Worm (Caenorhabditis elegans) whole organism, early embryonic: ENCODE results near the gene mog-4.

ENCODE experiments used
- ama-1 ChIP-seq: fragments of 150-350 bp; optimal IDR thresholded peaks from 2 replicates; lab custom pipeline; 2014
- hnd-1 ChIP-seq: sonication (generic microtip); optimal IDR thresholded peaks from 2 replicates; lab custom pipeline; 2016; ENCODE audit warnings: missing genetic modification characterization, missing compliant biosample characterization
- tbx-37 ChIP-seq: fragments of 200-800 bp; sonication (Bioruptor generic); conservative IDR thresholded peaks from 2 replicates; pipeline ENCODE4 v1.3.6; 2022; ENCODE audit warnings: missing genetic modification reagents, missing genetic modification characterization, missing compliant biosample characterization

DNA sequence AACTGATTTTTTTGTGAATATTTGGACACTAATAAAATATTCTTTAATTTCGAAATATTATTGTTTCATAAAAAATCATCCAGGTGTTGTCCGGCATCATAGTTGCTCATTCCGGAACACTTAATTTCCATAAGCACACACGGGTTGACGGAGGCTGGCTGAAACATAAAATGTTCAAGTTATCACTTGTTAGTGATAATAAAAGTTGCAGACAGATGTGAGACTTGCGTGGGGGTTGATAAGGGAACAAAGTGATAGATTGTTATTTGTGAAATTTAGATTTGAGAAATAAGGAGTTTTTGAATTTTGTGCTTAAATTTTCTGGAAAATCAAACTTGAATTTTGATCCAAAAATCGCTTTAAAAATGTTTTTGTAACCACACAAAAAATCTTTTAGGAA lies 51.2 kb downstream of the mog-4 start:
- TF ChIP-seq ama-1 (lab: Kevin White, UChicago) (no peak), hnd-1 (tag; lab: Kevin White, UChicago) (no peak), tbx-37 (GFP tag; lab: Robert Waterston, UW) (no peak)
